Worm (Caenorhabditis elegans): ENCODE measurements around the gene ccep-135.

DNA sequence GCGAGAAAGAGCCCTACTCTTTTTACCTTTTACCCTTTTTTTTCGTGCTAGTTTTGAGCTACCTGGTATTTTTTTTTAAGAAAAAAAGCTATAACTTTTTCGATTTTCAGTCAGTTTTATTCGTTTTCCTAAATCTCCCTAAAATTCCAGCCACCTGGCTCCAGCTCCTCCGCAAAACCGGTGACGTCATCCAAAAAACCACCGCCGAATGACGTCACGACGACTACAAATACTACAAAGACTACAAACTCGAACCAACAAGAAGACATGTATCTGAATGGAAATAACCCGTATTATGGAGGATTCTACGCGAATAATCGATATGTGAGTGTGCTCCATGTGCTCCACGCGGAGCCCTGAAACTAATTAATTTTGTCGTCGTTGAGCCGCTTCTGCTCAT is 3.0 kb downstream of the ccep-135 start:
- TF ChIP-seq ama-1 (optimal IDR thresholded peaks at IDR 0.05): no peak
- no peak for TF ChIP-seq tra-4 (tag; optimal IDR thresholded peaks at IDR 0.05)
- TF ChIP-seq hmbx-1 (tag; optimal IDR thresholded peaks at IDR 0.05): no peak
- no peak for TF ChIP-seq scrt-1 (GFP tag; IDR thresholded peaks at IDR 0.05)
- TF ChIP-seq flt-1 (GFP tag; IDR thresholded peaks at IDR 0.05): no peak
- no peak for TF ChIP-seq hnd-1 (tag; optimal IDR thresholded peaks at IDR 0.05)
- TF ChIP-seq sea-1 (GFP tag; conservative IDR thresholded peaks at IDR 0.05): no peak
- TF ChIP-seq hmg-4 (GFP tag; optimal IDR thresholded peaks at IDR 0.05): no peak

Data from whole organism, early embryonic.